Worm (Caenorhabditis elegans): ENCODE measurements around the gene ZK662.6.

ZK662.6 gene

ce11 chrX:15742310-15742709, 23.9 kb downstream of the ZK662.6 start, which contains the start of gene nhr-255:
TSS of gene nhr-255 (plus strand) at chrX:15742610.
- TF ChIP-seq dsc-1 (tag; optimal IDR thresholded peaks at IDR 0.05), result peak; percentile 37
- no peak for TF ChIP-seq ceh-90 (tag; optimal IDR thresholded peaks at IDR 0.05)
- TF ChIP-seq F16B12.6 (tag; optimal IDR thresholded peaks at IDR 0.05), result no peak

ce11 chrX:15746705-15747104, 28.3 kb downstream of the ZK662.6 start, which contains the start of gene srxa-9:
TSS of gene srxa-9 (plus strand) at chrX:15747005.
- TF ChIP-seq nhr-47 (tag; optimal IDR thresholded peaks at IDR 0.05), result no peak
- TF ChIP-seq unc-30 (tag; optimal IDR thresholded peaks at IDR 0.05), result no peak
- no peak for TF ChIP-seq lin-13 (GFP tag; optimal IDR thresholded peaks at IDR 0.05)
- no peak for TF ChIP-seq blmp-1 (tag; optimal IDR thresholded peaks at IDR 0.05)
- no peak for TF ChIP-seq unc-62 (GFP tag; optimal IDR thresholded peaks at IDR 0.05)
- no peak for TF ChIP-seq C04F5.9 (tag; optimal IDR thresholded peaks at IDR 0.05)

DNA sequence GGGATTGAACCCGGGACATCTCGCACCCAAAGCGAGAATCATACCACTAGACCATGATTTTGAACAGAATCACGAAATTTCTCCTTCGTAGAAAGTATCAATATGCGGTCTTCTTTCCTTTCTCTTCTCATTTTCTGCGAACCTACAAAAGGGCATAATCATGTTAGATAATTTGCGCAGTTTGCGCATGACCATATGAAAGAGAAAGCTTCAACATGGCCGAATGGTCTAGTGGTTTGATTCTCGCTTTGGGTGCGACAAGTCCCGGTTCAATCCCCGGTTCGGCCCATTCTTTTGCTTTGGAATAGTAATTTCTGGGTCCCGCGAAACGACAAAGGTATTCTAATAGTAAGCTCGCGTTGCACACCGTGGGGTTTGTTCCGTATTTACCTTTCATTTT, 29.4 kb downstream of the ZK662.6 start:
- peak; percentile 27 for TF ChIP-seq lin-15B (tag; optimal IDR thresholded peaks at IDR 0.05)
- TF ChIP-seq Y116A8C.19 (tag; optimal IDR thresholded peaks at IDR 0.05; ENCODE audit: borderline replicate concordance), result no peak
- TF ChIP-seq blmp-1 (tag; optimal IDR thresholded peaks at IDR 0.05), result peak; percentile 59

DNA sequence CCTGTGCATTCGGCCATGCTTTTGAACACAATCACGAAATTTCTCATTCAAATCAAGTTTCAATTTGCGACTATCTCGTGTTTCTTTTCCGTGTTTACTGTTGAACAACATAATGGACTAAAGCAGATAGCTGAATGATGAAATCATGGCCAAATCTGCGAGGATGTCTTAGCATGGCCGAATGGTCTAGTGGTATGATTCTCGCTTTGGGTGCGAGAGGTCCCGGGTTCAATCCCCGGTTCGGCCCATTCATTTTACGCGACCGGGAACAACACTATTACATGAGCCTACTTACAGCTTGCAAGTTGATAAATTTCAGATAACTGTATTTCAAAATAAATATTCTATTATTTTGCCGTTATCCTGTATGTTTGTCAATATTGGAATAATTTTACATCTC, 32.8 kb downstream of the ZK662.6 start:
- no peak for TF ChIP-seq dsc-1 (tag; optimal IDR thresholded peaks at IDR 0.05)
- TF ChIP-seq ceh-8 (GFP tag; optimal IDR thresholded peaks at IDR 0.05), result no peak

DNA sequence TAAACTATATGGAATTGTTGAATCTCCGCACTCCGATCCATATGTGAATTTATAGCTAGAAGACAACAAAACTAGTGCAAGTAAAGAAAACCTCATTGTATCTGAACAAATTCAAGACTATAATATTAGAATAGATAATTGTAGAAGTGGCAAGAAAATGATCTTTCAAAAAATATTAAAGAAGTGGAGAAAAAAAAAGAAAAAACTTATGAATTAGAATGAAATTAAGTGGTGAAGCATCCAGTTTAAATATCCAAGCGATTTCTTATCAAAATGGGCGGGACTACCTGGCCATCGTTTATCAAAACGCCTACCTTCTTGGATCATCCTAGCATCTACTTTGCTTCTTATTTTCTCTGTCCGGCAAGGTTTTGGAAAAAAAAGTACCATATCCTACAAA, 38.7 kb downstream of the ZK662.6 start, which contains the start of gene wrt-4:
Gene wrt-4 (minus strand): TSS at position 101 of the 400 bp plus-strand sequence.
- TF ChIP-seq hpl-2 (GFP tag; optimal IDR thresholded peaks at IDR 0.05), result no peak

ce11 chrX:15759222-15759621, 40.8 kb downstream of the ZK662.6 start:
- TF ChIP-seq snpc-4 (tag; optimal IDR thresholded peaks at IDR 0.05), result peak; percentile 25
- TF ChIP-seq ceh-82 (tag; optimal IDR thresholded peaks at IDR 0.05), result no peak

- TF ChIP-seq nhr-85 (tag) (peak; percentile 56), dpl-1 (GFP tag; optimal IDR thresholded peaks at IDR 0.05) (no peak), efl-1 (optimal IDR thresholded peaks at IDR 0.05) (no peak), efl-1 (GFP tag; optimal IDR thresholded peaks at IDR 0.05 in 1 of 2) (peak in 1 of 2 experiments; percentile 4)
These were observed 47.7 kb downstream of the ZK662.6 start, which contains the start of gene bus-17 for ce11 chrX:15766147-15766546. TSS of gene bus-17 (minus strand) at chrX:15766354.

ce11 chrX:15766861-15767260, 48.4 kb downstream of the ZK662.6 start:
- TF ChIP-seq tbx-2 (tag; optimal IDR thresholded peaks at IDR 0.05) (no peak), snpc-4 (tag; optimal IDR thresholded peaks at IDR 0.05) (peak; percentile 36)

DNA sequence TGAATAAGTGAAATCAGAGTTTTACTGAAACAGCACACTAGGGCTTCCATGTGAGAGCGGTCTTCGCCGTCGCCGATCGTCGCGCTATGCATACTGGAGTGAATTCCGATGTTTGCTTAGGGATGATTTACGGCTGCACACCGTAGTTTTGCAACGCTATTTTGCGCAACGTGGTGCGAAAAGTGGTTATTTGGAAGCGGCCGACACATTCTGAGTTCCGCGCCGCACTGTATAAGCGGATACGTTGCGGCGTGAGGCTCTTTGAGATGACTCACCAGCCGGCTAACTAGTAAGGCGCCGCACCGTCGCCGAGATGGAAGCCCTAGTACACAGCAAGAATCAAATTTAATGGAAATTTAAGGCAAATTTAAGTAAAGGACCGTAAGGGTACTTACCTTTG, 50.1 kb downstream of the ZK662.6 start:
- TF ChIP-seq snpc-4 (tag; optimal IDR thresholded peaks at IDR 0.05), result peak; percentile 20
- TF ChIP-seq fkh-10 (GFP tag; optimal IDR thresholded peaks at IDR 0.05), result no peak

Measured in whole organism, L1 larva.